Fruit fly (Drosophila melanogaster): ENCODE results near the gene CG6144.

- TF ChIP-seq PHDP (tag; optimal IDR thresholded peaks at IDR 0.05) (no peak), CG17385 (GFP tag; optimal IDR thresholded peaks at IDR 0.05) (no peak), CG13775 (GFP tag; optimal IDR thresholded peaks at IDR 0.05) (no peak), Hr39 (optimal IDR thresholded peaks at IDR 0.05) (no peak), row (GFP tag; IDR thresholded peaks at IDR 0.05) (0 out of 3 replicates have a peak, but pooled peaks have one; percentile 20), CG9876 (GFP tag; optimal IDR thresholded peaks at IDR 0.05) (no peak), HLH4C (GFP tag; IDR thresholded peaks at IDR 0.05; ENCODE audit: partially characterized antibody) (0 out of 3 replicates have a peak, but pooled peaks have one; percentile 14), HmgD (GFP tag; optimal IDR thresholded peaks at IDR 0.05) (no peak)
Measured at dm6 chr2L:10514586-10515137, 26.2 kb downstream of the CG6144 start.

All from whole organism, embryonic.